Fruit fly (Drosophila melanogaster): Measurements from ENCODE around the gene CG3527.

The CG3527 gene

dm6 chrX:4540430-4540932 is 11.3 kb upstream of the CG3527 start, which contains the start of the genes rb and CHOp24 (continued):
- TF ChIP-seq shn (GFP tag; optimal IDR thresholded peaks at IDR 0.05) = no peak
- no peak for TF ChIP-seq CG15479 (GFP tag; optimal IDR thresholded peaks at IDR 0.05)
- TF ChIP-seq usp (GFP tag; optimal IDR thresholded peaks at IDR 0.05) = no peak
- TF ChIP-seq trem (tag; optimal IDR thresholded peaks at IDR 0.05) = peak; percentile 79
- TF ChIP-seq unc-4 (GFP tag; IDR thresholded peaks at IDR 0.05; ENCODE audit: partially characterized antibody) = peak; percentile 94
- no peak for TF ChIP-seq Fer3 (tag; optimal IDR thresholded peaks at IDR 0.05)
- no peak for TF ChIP-seq sug (tag; optimal IDR thresholded peaks at IDR 0.05)
- TF ChIP-seq CTCF (GFP tag; optimal IDR thresholded peaks at IDR 0.05) = peak; percentile 34
- TF ChIP-seq Mrtf (GFP tag; IDR thresholded peaks at IDR 0.05) = no peak
- TF ChIP-seq ranshi (GFP tag; IDR thresholded peaks at IDR 0.05) = no peak
- TF ChIP-seq NFAT (GFP tag; IDR thresholded peaks at IDR 0.05) = no peak
- TF ChIP-seq Rfx (GFP tag; IDR thresholded peaks at IDR 0.05) = peak; percentile 28; the same call in 1 of the 2 replicates
- TF ChIP-seq HmgD (GFP tag; optimal IDR thresholded peaks at IDR 0.05) = peak; percentile 21
- TF ChIP-seq sqz (GFP tag; optimal IDR thresholded peaks at IDR 0.05) = peak; percentile 86
- TF ChIP-seq Oli (tag; optimal IDR thresholded peaks at IDR 0.05) = no peak
- TF ChIP-seq CG34376 (GFP tag; optimal IDR thresholded peaks at IDR 0.05) = no peak
- no peak for TF ChIP-seq CG7372 (GFP tag; IDR thresholded peaks at IDR 0.05)
- TF ChIP-seq CG16815 (GFP tag; optimal IDR thresholded peaks at IDR 0.05) = no peak
- peak; percentile 70 for TF ChIP-seq CG12659 (GFP tag; optimal IDR thresholded peaks at IDR 0.05)
- TF ChIP-seq Atf-2 (GFP tag; optimal IDR thresholded peaks at IDR 0.05) = no peak
- no peak for TF ChIP-seq zen (tag; optimal IDR thresholded peaks at IDR 0.05)
- TF ChIP-seq C15 (GFP tag; IDR thresholded peaks at IDR 0.05) = no peak
- no peak for TF ChIP-seq scrt (GFP tag; optimal IDR thresholded peaks at IDR 0.05)
- TF ChIP-seq cas (GFP tag; IDR thresholded peaks at IDR 0.05) = no peak
- TF ChIP-seq NfI (GFP tag; optimal IDR thresholded peaks at IDR 0.05) = no peak
- TF ChIP-seq CG10462 (GFP tag; optimal IDR thresholded peaks at IDR 0.05) = no peak
- TF ChIP-seq H2.0 (GFP tag; IDR thresholded peaks at IDR 0.05) = no peak
- TF ChIP-seq Awh (GFP tag; IDR thresholded peaks at IDR 0.05) = no peak
- TF ChIP-seq slp2 (GFP tag; optimal IDR thresholded peaks at IDR 0.05) = no peak
- peak; percentile 96 for TF ChIP-seq vnd (GFP tag; IDR thresholded peaks at IDR 0.05; ENCODE audit: partially characterized antibody)
- no peak for TF ChIP-seq al (GFP tag; IDR thresholded peaks at IDR 0.05)
- no peak for TF ChIP-seq toy (GFP tag; IDR thresholded peaks at IDR 0.05)
- TF ChIP-seq crp (GFP tag; optimal IDR thresholded peaks at IDR 0.05) = peak in 1 of 2 experiments; percentile 23
- TF ChIP-seq CG15514 (GFP tag; optimal IDR thresholded peaks at IDR 0.05) = no peak
- TF ChIP-seq fd64A (GFP tag; optimal IDR thresholded peaks at IDR 0.05) = no peak
- TF ChIP-seq CG14441 (GFP tag; IDR thresholded peaks at IDR 0.05) = no peak
- no peak for TF ChIP-seq fru (optimal IDR thresholded peaks at IDR 0.05)
- no peak for TF ChIP-seq CG15601 (tag; optimal IDR thresholded peaks at IDR 0.05)
- TF ChIP-seq run (tag; optimal IDR thresholded peaks at IDR 0.05) = no peak
- no peak for TF ChIP-seq Neu2 (GFP tag; optimal IDR thresholded peaks at IDR 0.05; ENCODE audit: borderline replicate concordance)
- TF ChIP-seq cad (GFP tag; optimal IDR thresholded peaks at IDR 0.05) = no peak
- TF ChIP-seq sens (GFP tag) = peak; percentile 88
- no peak for TF ChIP-seq CG15269 (tag; optimal IDR thresholded peaks at IDR 0.05)
- no peak for TF ChIP-seq CG7987 (GFP tag; optimal IDR thresholded peaks at IDR 0.05)
- TF ChIP-seq Adf1 (GFP tag; IDR thresholded peaks at IDR 0.05) = no peak
- TF ChIP-seq CG8478 (optimal IDR thresholded peaks at IDR 0.05) = no peak
- TF ChIP-seq pzg (GFP tag; optimal IDR thresholded peaks at IDR 0.05) = peak; percentile 70
- TF ChIP-seq CHES-1-like (GFP tag; optimal IDR thresholded peaks at IDR 0.05) = peak; percentile 49
- TF ChIP-seq cato (GFP tag; optimal IDR thresholded peaks at IDR 0.05; ENCODE audit: borderline replicate concordance) = no peak
- TF ChIP-seq CrebB (tag; optimal IDR thresholded peaks at IDR 0.05) = no peak
- TF ChIP-seq CG8765 (GFP tag; IDR thresholded peaks at IDR 0.05) = no peak
- no peak for TF ChIP-seq gsb (GFP tag; IDR thresholded peaks at IDR 0.05)
- peak; percentile 31 for TF ChIP-seq CG17829 (tag; optimal IDR thresholded peaks at IDR 0.05)
